Fruit fly (Drosophila melanogaster) whole organism, prepupa: Measurements from ENCODE around the gene CG16904.
A peak's percentile ranks its signal among the peaks of the same experiment; 100 is the strongest.

ENCODE experiments used
- CG10631 ChIP-seq: fragments of 200-800 bp; sonication (Bioruptor generic); optimal IDR thresholded peaks from 2 replicates; lab custom pipeline; 2016; ENCODE audit warnings: missing biosample characterization, missing genetic modification characterization
- CG11294 ChIP-seq: fragments of 200-800 bp; sonication (Bioruptor generic); IDR thresholded peaks from 2 replicates; pipeline ENCODE4 v1.3.6; 2022; ENCODE audit warnings: missing biosample characterization, missing genetic modification characterization
- CG15336 ChIP-seq: fragments of 200-800 bp; sonication (Bioruptor generic); IDR thresholded peaks from 2 replicates; pipeline ENCODE4 v1.3.6; 2022; ENCODE audit warnings: missing biosample characterization, missing genetic modification characterization
- CG32006 ChIP-seq: fragments of 200-800 bp; sonication (Bioruptor generic); optimal IDR thresholded peaks from 3 replicates; lab custom pipeline; 2017; ENCODE audit warnings: missing biosample characterization, mild to moderate bottlenecking, missing genetic modification characterization
- CG34406 ChIP-seq: fragments of 200-800 bp; sonication (Bioruptor generic); optimal IDR thresholded peaks from 3 replicates; lab custom pipeline; 2016; ENCODE audit warnings: missing biosample characterization, missing genetic modification characterization
- CG6276 ChIP-seq: fragments of 200-800 bp; sonication (Bioruptor generic); optimal IDR thresholded peaks from 2 replicates; lab custom pipeline; 2017; ENCODE audit warnings: missing biosample characterization, mild to moderate bottlenecking, missing genetic modification characterization
- CG6792 ChIP-seq: fragments of 200-800 bp; sonication (Bioruptor generic); optimal IDR thresholded peaks from 3 replicates; lab custom pipeline; 2016; ENCODE audit warnings: missing biosample characterization, missing genetic modification characterization
- CG6854 ChIP-seq: fragments of 200-800 bp; sonication (Bioruptor generic); optimal IDR thresholded peaks from 2 replicates; lab custom pipeline; 2017; ENCODE audit warnings: missing biosample characterization, mild to moderate bottlenecking, missing genetic modification characterization
- CG7368 ChIP-seq: fragments of 200-800 bp; sonication (Bioruptor generic); optimal IDR thresholded peaks from 3 replicates; lab custom pipeline; 2016; ENCODE audit warnings: missing biosample characterization, missing genetic modification characterization
- CG8119 ChIP-seq: fragments of 200-800 bp; sonication (Bioruptor generic); IDR thresholded peaks from 3 replicates; pipeline ENCODE4 v1.3.6; 2022; ENCODE audit warnings: missing biosample characterization, missing genetic modification characterization
- CG8319 ChIP-seq: fragments of 200-800 bp; sonication (Bioruptor generic); optimal IDR thresholded peaks from 3 replicates; lab custom pipeline; 2016; ENCODE audit warnings: missing biosample characterization, missing genetic modification characterization
- CG8632 ChIP-seq: fragments of 200-800 bp; sonication (Bioruptor generic); optimal IDR thresholded peaks from 3 replicates; lab custom pipeline; 2016; ENCODE audit warnings: missing biosample characterization, missing genetic modification characterization
- Eip78C ChIP-seq: fragments of 200-800 bp; sonication (Bioruptor generic); peaks from one replicate; lab custom pipeline; 2016; ENCODE audit warnings: missing biosample characterization, missing genetic modification characterization
- Eip93F ChIP-seq: fragments of 200-800 bp; sonication (Bioruptor generic); optimal IDR thresholded peaks from 2 replicates; lab custom pipeline; 2016; ENCODE audit warnings: missing biosample characterization, mild to moderate bottlenecking, missing genetic modification characterization
- Ets21C ChIP-seq: fragments of 200-800 bp; sonication (Bioruptor generic); optimal IDR thresholded peaks from 3 replicates; lab custom pipeline; 2016; ENCODE audit warnings: missing biosample characterization, missing genetic modification characterization
- Hr39 ChIP-seq: fragments of 200-800 bp; sonication (Bioruptor generic); optimal IDR thresholded peaks from 2 replicates; lab custom pipeline; 2016; ENCODE audit warnings: missing biosample characterization, missing genetic modification characterization
- Smox ChIP-seq: fragments of 200-800 bp; sonication (Bioruptor generic); optimal IDR thresholded peaks from 3 replicates; lab custom pipeline; 2016; ENCODE audit warnings: missing biosample characterization, missing genetic modification characterization
- Sox102F ChIP-seq: fragments of 200-800 bp; sonication (Bioruptor generic); optimal IDR thresholded peaks from 2 replicates; lab custom pipeline; 2016; ENCODE audit warnings: missing biosample characterization, mild to moderate bottlenecking, missing genetic modification characterization
- Sox14 ChIP-seq: fragments of 200-800 bp; sonication (Bioruptor generic); optimal IDR thresholded peaks from 3 replicates; lab custom pipeline; 2016; ENCODE audit warnings: missing biosample characterization, missing genetic modification characterization
- Sox15 ChIP-seq: fragments of 200-800 bp; sonication (Bioruptor generic); optimal IDR thresholded peaks from 3 replicates; lab custom pipeline; 2016; ENCODE audit warnings: missing biosample characterization, missing genetic modification characterization
- achi ChIP-seq: fragments of 200-800 bp; sonication (Bioruptor generic); optimal IDR thresholded peaks from 3 replicates; lab custom pipeline; 2016; ENCODE audit warnings: missing biosample characterization, missing genetic modification characterization
- acj6 ChIP-seq: fragments of 200-800 bp; sonication (Bioruptor generic); optimal IDR thresholded peaks from 3 replicates; lab custom pipeline; 2016; ENCODE audit warnings: missing biosample characterization, missing genetic modification characterization
- dsx ChIP-seq: fragments of 200-800 bp; optimal IDR thresholded peaks from 3 replicates; lab custom pipeline; 2019; ENCODE audit warnings: missing biosample characterization, mild to moderate bottlenecking, missing genetic modification characterization, moderate library complexity; ENCODE audit not compliant: poor library complexity, severe bottlenecking
- eg ChIP-seq: fragments of 200-800 bp; sonication (Bioruptor generic); IDR thresholded peaks from 3 replicates; pipeline ENCODE4 v1.3.6; 2022; ENCODE audit warnings: missing biosample characterization, missing genetic modification characterization
- fkh ChIP-seq: fragments of 200-800 bp; sonication (Bioruptor generic); optimal IDR thresholded peaks from 3 replicates; lab custom pipeline; 2017; ENCODE audit warnings: missing biosample characterization, mild to moderate bottlenecking, missing genetic modification characterization, moderate library complexity
- lz ChIP-seq: fragments of 200-800 bp; sonication (Bioruptor generic); optimal IDR thresholded peaks from 3 replicates; lab custom pipeline; 2016; ENCODE audit warnings: missing biosample characterization, missing genetic modification characterization
- net ChIP-seq: fragments of 200-800 bp; sonication (Bioruptor generic); optimal IDR thresholded peaks from 3 replicates; lab custom pipeline; 2016; ENCODE audit warnings: missing biosample characterization, missing genetic modification characterization
- pdm3 ChIP-seq: fragments of 200-800 bp; sonication (Bioruptor generic); optimal IDR thresholded peaks from 3 replicates; lab custom pipeline; 2016; ENCODE audit warnings: missing biosample characterization, missing genetic modification characterization
- salr ChIP-seq, 2 experiments: fragments of 200-800 bp; sonication (Bioruptor generic); optimal IDR thresholded peaks; 3 replicates each; lab custom pipeline; 2016 to 2018; ENCODE audit warnings: missing biosample characterization in 2 of 2, missing genetic modification characterization in 2 of 2, mild to moderate bottlenecking in 1 of 2
- spab ChIP-seq: fragments of 200-800 bp; sonication (Bioruptor generic); optimal IDR thresholded peaks from 2 replicates; lab custom pipeline; 2017; ENCODE audit warnings: missing biosample characterization, mild to moderate bottlenecking, missing genetic modification characterization, missing genetic modification reagents
- ss ChIP-seq, 2 experiments: fragments of 200-800 bp; sonication (Bioruptor generic); optimal IDR thresholded peaks; 2 replicates in 1 of 2; 3 replicates in 1 of 2; lab custom pipeline; 2017 to 2018; ENCODE audit warnings: mild to moderate bottlenecking in 2 of 2, missing biosample characterization in 2 of 2, missing genetic modification characterization in 2 of 2, moderate library complexity in 1 of 2
- svp ChIP-seq: fragments of 200-800 bp; sonication (Bioruptor generic); peaks from one replicate; lab custom pipeline; 2016; ENCODE audit warnings: missing biosample characterization, missing genetic modification characterization
- topi ChIP-seq: fragments of 200-800 bp; sonication (Bioruptor generic); optimal IDR thresholded peaks from 3 replicates; lab custom pipeline; 2016; ENCODE audit warnings: missing biosample characterization, missing genetic modification characterization

The CG16904 gene

dm6 chr3R:9816879-9817278 lies at the start of gene CG16904:
Gene CG16904 (minus strand): TSS chr3R:9816979.
- TF ChIP-seq salr (GFP tag; optimal IDR thresholded peaks at IDR 0.05; lab: Kevin White, UChicago), result no peak
- TF ChIP-seq fkh, result no peak
- no peak for TF ChIP-seq eg
- TF ChIP-seq Eip78C, result no peak
- no peak for TF ChIP-seq CG32006 (GFP tag; lab: Kevin White, UChicago)
- TF ChIP-seq net (GFP tag; lab: Kevin White, UChicago), result no peak
- no peak for TF ChIP-seq lz
- no peak for TF ChIP-seq CG8632 (GFP tag; lab: Kevin White, UChicago)
- no peak for TF ChIP-seq Smox (GFP tag; lab: Kevin White, UChicago)
- no peak for TF ChIP-seq topi
- TF ChIP-seq pdm3 (GFP tag; lab: Kevin White, UChicago), result no peak
- no peak for TF ChIP-seq CG8319
- no peak for TF ChIP-seq CG6792 (GFP tag; lab: Kevin White, UChicago)
- TF ChIP-seq Hr39 (GFP tag; lab: Kevin White, UChicago), result no peak
- TF ChIP-seq Sox102F (GFP tag; lab: Kevin White, UChicago), result no peak
- no peak for TF ChIP-seq achi (GFP tag; lab: Kevin White, UChicago)
- TF ChIP-seq Sox14 (GFP tag; lab: Kevin White, UChicago), result no peak
- TF ChIP-seq ss (GFP tag; optimal IDR thresholded peaks at IDR 0.05; lab: Kevin White, UChicago), result no peak
- TF ChIP-seq Sox15, result no peak
- no peak for TF ChIP-seq spab (GFP tag; lab: Kevin White, UChicago)

- no peak for TF ChIP-seq Hr39 (GFP tag; lab: Kevin White, UChicago)
- TF ChIP-seq CG8119 (GFP tag; lab: Robert Waterston, UW), result no peak
- TF ChIP-seq fkh, result peak; percentile 3
- no peak for TF ChIP-seq Eip93F
These were observed 49.1 kb upstream of the CG16904 start for dm6 chr3R:9865854-9866396.

- peak; percentile 20 for TF ChIP-seq svp (GFP tag; lab: Kevin White, UChicago)
- TF ChIP-seq Eip78C, result peak; percentile 46
- TF ChIP-seq Ets21C (GFP tag; lab: Kevin White, UChicago), result no peak
- no peak for TF ChIP-seq CG15336 (GFP tag; lab: Robert Waterston, UW)
- no peak for TF ChIP-seq Sox14 (GFP tag; lab: Kevin White, UChicago)
- TF ChIP-seq CG6276 (GFP tag; lab: Kevin White, UChicago), result no peak
- TF ChIP-seq CG34406 (GFP tag; lab: Kevin White, UChicago), result no peak
- TF ChIP-seq CG6854 (GFP tag; lab: Kevin White, UChicago), result no peak
These were observed 43.8 kb upstream of the CG16904 start for dm6 chr3R:9860561-9860960.

dm6 chr3R:9857785-9858184 lies 41.0 kb upstream of the CG16904 start:
- TF ChIP-seq CG11294 (GFP tag; lab: Robert Waterston, UW), result no peak
- 0 out of 3 replicates have a peak, but pooled peaks have one; percentile 33 for TF ChIP-seq CG8119 (GFP tag; lab: Robert Waterston, UW)
- peak; percentile 38 for TF ChIP-seq Eip78C
- peak; percentile 25 for TF ChIP-seq CG32006 (GFP tag; lab: Kevin White, UChicago)
- no peak for TF ChIP-seq acj6 (GFP tag; lab: Kevin White, UChicago)
- TF ChIP-seq CG10631 (GFP tag; lab: Kevin White, UChicago), result peak; percentile 5
- peak; percentile 8 for TF ChIP-seq dsx (GFP tag; lab: Kevin White, UChicago)

- TF ChIP-seq CG7368 (GFP tag; lab: Kevin White, UChicago) (peak; percentile 3), eg (no peak)
These were observed 34.9 kb upstream of the CG16904 start for dm6 chr3R:9851653-9852052.
